Fruit fly (Drosophila melanogaster): ENCODE measurements around the gene Dcr-1.
A peak's percentile ranks its signal among the peaks of the same experiment; 100 is the strongest.

Gene Dcr-1

DNA sequence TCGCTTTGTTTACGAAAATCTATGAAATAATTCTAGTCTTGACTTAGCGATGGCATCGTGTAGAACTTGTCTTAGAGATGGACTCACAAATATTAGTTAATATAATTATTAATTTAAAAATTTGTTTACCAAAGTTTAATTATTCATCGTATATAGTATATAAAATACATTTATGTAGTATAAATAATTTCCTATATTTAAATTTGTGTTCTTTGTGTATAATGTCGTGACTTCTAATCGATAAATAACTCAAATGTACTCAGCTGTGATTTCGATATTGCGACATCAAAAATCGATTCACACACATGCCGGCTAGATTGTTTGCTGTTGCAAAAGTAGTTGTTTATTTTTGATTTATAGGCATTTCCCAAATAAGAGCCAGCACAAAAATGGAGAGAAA is 50.6 kb downstream of the Dcr-1 start, which contains the start of the genes wfs1 and Nup133 (continued):
- TF ChIP-seq CG1024 (GFP tag; IDR thresholded peaks at IDR 0.05) (no peak; the same call in 1 of the 2 replicates), CG10274 (GFP tag; optimal IDR thresholded peaks at IDR 0.05) (no peak), chinmo (GFP tag; IDR thresholded peaks at IDR 0.05; ENCODE audit: partially characterized antibody) (0 out of 4 replicates have a peak, but pooled peaks have one; percentile 69), C15 (GFP tag; IDR thresholded peaks at IDR 0.05) (0 out of 3 replicates have a peak, but pooled peaks have one; percentile 48), kni (GFP tag; optimal IDR thresholded peaks at IDR 0.05) (no peak), CG17328 (GFP tag; IDR thresholded peaks at IDR 0.05) (peak; percentile 48; the same call in 1 of the 2 replicates), esg (GFP tag; conservative IDR thresholded peaks at IDR 0.05) (peak; percentile 56), ewg (GFP tag; optimal IDR thresholded peaks at IDR 0.05) (peak; percentile 46), sqz (GFP tag; optimal IDR thresholded peaks at IDR 0.05) (no peak), CG32772 (GFP tag; IDR thresholded peaks at IDR 0.05) (peak; percentile 53; the same call in 1 of the 2 replicates), CG1529 (GFP tag; optimal IDR thresholded peaks at IDR 0.05) (peak; percentile 48), Hr78 (GFP tag; optimal IDR thresholded peaks at IDR 0.05) (no peak), Abd-B (GFP tag; optimal IDR thresholded peaks at IDR 0.05) (peak; percentile 68), HLH4C (GFP tag; IDR thresholded peaks at IDR 0.05; ENCODE audit: partially characterized antibody) (peak; percentile 86), ranshi (GFP tag; IDR thresholded peaks at IDR 0.05) (peak; percentile 52; the same call in 1 of the 2 replicates), sna (GFP tag; IDR thresholded peaks at IDR 0.05; ENCODE audit: partially characterized antibody) (peak; percentile 97), odd (GFP tag; optimal IDR thresholded peaks at IDR 0.05) (no peak), gsb (GFP tag; IDR thresholded peaks at IDR 0.05) (no peak), CG34422 (GFP tag; IDR thresholded peaks at IDR 0.05) (peak; percentile 63; the same call in 2 of the 3 replicates), CG11398 (GFP tag; optimal IDR thresholded peaks at IDR 0.05) (no peak), exex (tag; optimal IDR thresholded peaks at IDR 0.05) (peak; percentile 39), CG4617 (GFP tag; optimal IDR thresholded peaks at IDR 0.05; ENCODE audit: borderline replicate concordance) (peak; percentile 64), CG6765 (GFP tag; optimal IDR thresholded peaks at IDR 0.05) (peak; percentile 47), Sry-δ (GFP tag; optimal IDR thresholded peaks at IDR 0.05) (peak; percentile 72), Tbp (GFP tag; optimal IDR thresholded peaks at IDR 0.05) (no peak), CHES-1-like (GFP tag; optimal IDR thresholded peaks at IDR 0.05) (no peak), Mad (GFP tag; optimal IDR thresholded peaks at IDR 0.05) (no peak), CG1647 (GFP tag; optimal IDR thresholded peaks at IDR 0.05) (no peak), CG11723 (GFP tag; optimal IDR thresholded peaks at IDR 0.05) (no peak), CG12942 (GFP tag; optimal IDR thresholded peaks at IDR 0.05) (peak; percentile 72), CG7372 (GFP tag; IDR thresholded peaks at IDR 0.05) (peak; percentile 65), ase (GFP tag; IDR thresholded peaks at IDR 0.05) (no peak), CG6791 (GFP tag; IDR thresholded peaks at IDR 0.05; ENCODE audit: partially characterized antibody) (peak; percentile 79), CG32532 (GFP tag; IDR thresholded peaks at IDR 0.05) (peak; percentile 66; the same call in 1 of the 2 replicates), Mes4 (GFP tag; optimal IDR thresholded peaks at IDR 0.05) (no peak), pan (optimal IDR thresholded peaks at IDR 0.05) (no peak), pan (GFP tag; optimal IDR thresholded peaks at IDR 0.05 in 1 of 2, IDR thresholded peaks at IDR 0.05 in 1 of 2) (peak in 1 of 2 experiments; percentile 70), BtbVII (GFP tag; optimal IDR thresholded peaks at IDR 0.05) (peak; percentile 35), CG12155 (GFP tag; optimal IDR thresholded peaks at IDR 0.05) (peak; percentile 59), Hmx (GFP tag; optimal IDR thresholded peaks at IDR 0.05) (no peak), Gug (GFP tag; IDR thresholded peaks at IDR 0.05) (no peak), insv (GFP tag; optimal IDR thresholded peaks at IDR 0.05) (peak in 1 of 2 experiments; percentile 14), CG7839 (tag; optimal IDR thresholded peaks at IDR 0.05) (no peak), CG2120 (GFP tag; optimal IDR thresholded peaks at IDR 0.05) (peak; percentile 53), Optix (GFP tag; IDR thresholded peaks at IDR 0.05) (no peak), maf-S (GFP tag; optimal IDR thresholded peaks at IDR 0.05) (no peak), Drgx (GFP tag; IDR thresholded peaks at IDR 0.05) (no peak; the same call in 1 of the 2 replicates), cad (GFP tag; optimal IDR thresholded peaks at IDR 0.05) (no peak), MESR4 (GFP tag; optimal IDR thresholded peaks at IDR 0.05) (no peak), hth (optimal IDR thresholded peaks at IDR 0.05) (no peak), CG2712 (tag; optimal IDR thresholded peaks at IDR 0.05) (peak; percentile 92)
